Fruit fly (Drosophila melanogaster): Measurements from ENCODE around the gene TotF.

The TotF gene

DNA sequence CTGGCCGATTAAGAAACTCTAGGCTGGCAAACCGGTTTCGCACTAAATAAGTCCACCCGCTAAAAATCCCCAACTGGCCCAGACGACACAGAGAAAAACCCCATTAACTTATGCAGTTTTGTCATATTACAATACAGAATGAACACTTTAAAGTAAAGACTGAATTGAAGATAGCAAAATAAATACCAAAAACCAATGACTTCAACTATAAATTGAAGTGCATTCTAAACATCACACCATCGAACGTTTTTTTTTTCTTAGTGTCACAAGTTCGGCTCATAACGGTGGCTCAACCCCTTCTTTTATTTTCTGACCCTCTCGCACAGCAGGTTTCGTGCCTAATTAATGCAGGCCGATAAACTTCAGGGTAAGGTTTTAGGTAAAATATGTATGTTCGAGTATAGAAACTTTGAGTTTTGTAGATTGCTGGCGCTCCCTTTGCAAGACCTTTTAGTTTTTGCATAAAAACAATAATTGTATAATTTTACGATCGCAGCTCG lies 29.2 kb upstream of the TotF start (continued):
- TF ChIP-seq achi (GFP tag; optimal IDR thresholded peaks at IDR 0.05), result peak; percentile 90
- no peak for TF ChIP-seq Eip93F (GFP tag; optimal IDR thresholded peaks at IDR 0.05)
- peak; percentile 88 for TF ChIP-seq Eip75B (GFP tag; optimal IDR thresholded peaks at IDR 0.05)
- peak; percentile 81 for TF ChIP-seq CG11294 (GFP tag; IDR thresholded peaks at IDR 0.05)
- TF ChIP-seq CG10631 (GFP tag; optimal IDR thresholded peaks at IDR 0.05), result peak; percentile 87
- peak; percentile 86 for TF ChIP-seq Ets96B (tag; optimal IDR thresholded peaks at IDR 0.05)
- peak; percentile 85 for TF ChIP-seq Hr39 (GFP tag; optimal IDR thresholded peaks at IDR 0.05)
- TF ChIP-seq Smox (GFP tag; optimal IDR thresholded peaks at IDR 0.05), result peak; percentile 78
- peak; percentile 90 for TF ChIP-seq net (GFP tag; optimal IDR thresholded peaks at IDR 0.05)
- TF ChIP-seq CG7368 (GFP tag; optimal IDR thresholded peaks at IDR 0.05), result peak; percentile 88
- TF ChIP-seq fkh (GFP tag; optimal IDR thresholded peaks at IDR 0.05), result peak; percentile 3
- peak; percentile 80 for TF ChIP-seq CG11762 (GFP tag; optimal IDR thresholded peaks at IDR 0.05; ENCODE audit: insufficient read depth)
- peak; percentile 77 to 80 for TF ChIP-seq salr (GFP tag; optimal IDR thresholded peaks at IDR 0.05)
- peak; percentile 89 for TF ChIP-seq eg (GFP tag; IDR thresholded peaks at IDR 0.05)
- peak; percentile 85 for TF ChIP-seq fd59A (GFP tag; optimal IDR thresholded peaks at IDR 0.05)
- peak; percentile 87 for TF ChIP-seq CG34406 (GFP tag; optimal IDR thresholded peaks at IDR 0.05)
- TF ChIP-seq dac (GFP tag; optimal IDR thresholded peaks at IDR 0.05), result no peak
- TF ChIP-seq CG11902 (GFP tag; optimal IDR thresholded peaks at IDR 0.05), result peak; percentile 43
- TF ChIP-seq CG9139 (GFP tag; optimal IDR thresholded peaks at IDR 0.05), result no peak
- peak; percentile 67 for TF ChIP-seq vri (GFP tag; optimal IDR thresholded peaks at IDR 0.05)
- TF ChIP-seq topi (GFP tag; optimal IDR thresholded peaks at IDR 0.05), result peak; percentile 53
- peak; percentile 89 for TF ChIP-seq CG10669 (GFP tag; optimal IDR thresholded peaks at IDR 0.05)
- TF ChIP-seq Ets21C (GFP tag; optimal IDR thresholded peaks at IDR 0.05), result peak; percentile 64
- TF ChIP-seq CG8319 (GFP tag; optimal IDR thresholded peaks at IDR 0.05), result peak; percentile 87
- TF ChIP-seq Lpt (GFP tag; optimal IDR thresholded peaks at IDR 0.05), result peak; percentile 70
- peak; percentile 86 for TF ChIP-seq Sox102F (GFP tag; optimal IDR thresholded peaks at IDR 0.05)
- peak; percentile 62 for TF ChIP-seq CG4318 (GFP tag; optimal IDR thresholded peaks at IDR 0.05)
- TF ChIP-seq CG6792 (GFP tag; optimal IDR thresholded peaks at IDR 0.05), result peak; percentile 93
- TF ChIP-seq CG1621 (tag; optimal IDR thresholded peaks at IDR 0.05), result peak; percentile 89
- no peak for TF ChIP-seq Hr38 (GFP tag; optimal IDR thresholded peaks at IDR 0.05)
- TF ChIP-seq CG8119 (GFP tag; IDR thresholded peaks at IDR 0.05), result peak; percentile 89
- TF ChIP-seq lz (GFP tag; optimal IDR thresholded peaks at IDR 0.05), result peak; percentile 84
- TF ChIP-seq acj6 (GFP tag; optimal IDR thresholded peaks at IDR 0.05), result peak; percentile 91
- peak; percentile 86 for TF ChIP-seq CG31627 (GFP tag; optimal IDR thresholded peaks at IDR 0.05)
- peak; percentile 3 for TF ChIP-seq fd85E (GFP tag; optimal IDR thresholded peaks at IDR 0.05)
- peak; percentile 61 for TF ChIP-seq CG6276 (GFP tag; optimal IDR thresholded peaks at IDR 0.05)
- peak; percentile 88 for TF ChIP-seq CG8632 (GFP tag; optimal IDR thresholded peaks at IDR 0.05)

DNA sequence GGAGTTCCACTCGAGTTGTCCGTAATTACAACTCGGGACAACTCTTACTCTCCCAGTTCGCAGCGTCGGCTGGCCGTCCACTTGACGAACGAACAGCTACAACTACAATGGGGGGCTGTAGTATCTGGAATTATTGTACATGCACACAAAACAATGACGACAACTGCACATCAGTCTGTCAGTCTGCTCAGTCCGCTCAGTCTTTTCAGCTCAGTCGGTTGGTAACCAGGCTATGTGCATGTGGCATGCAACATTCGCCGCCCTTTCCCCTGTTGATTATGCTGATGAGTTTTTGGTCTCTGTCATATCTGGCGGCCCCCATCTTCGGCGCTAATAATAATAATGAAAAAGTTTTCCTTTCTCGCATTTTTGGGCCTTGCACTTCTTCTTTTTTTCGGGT lies 27.9 kb upstream of the TotF start:
- peak; percentile 22 to 90 for TF ChIP-seq ss (GFP tag; optimal IDR thresholded peaks at IDR 0.05)
- TF ChIP-seq pdm3 (GFP tag; optimal IDR thresholded peaks at IDR 0.05), result no peak
- peak; percentile 40 for TF ChIP-seq Eip78C (GFP tag)
- TF ChIP-seq Sox15 (GFP tag; optimal IDR thresholded peaks at IDR 0.05), result no peak
- no peak for TF ChIP-seq CG6792 (GFP tag; optimal IDR thresholded peaks at IDR 0.05)
- TF ChIP-seq Sox14 (GFP tag; optimal IDR thresholded peaks at IDR 0.05), result no peak
- TF ChIP-seq Eip75B (GFP tag; optimal IDR thresholded peaks at IDR 0.05), result no peak
- no peak for TF ChIP-seq fd59A (GFP tag; optimal IDR thresholded peaks at IDR 0.05)

All from whole organism, prepupa.